Fruit fly (Drosophila melanogaster): ENCODE results near the gene Tsp96F.

dm6 chr3R:25884301-25884700, 3.1 kb upstream of the Tsp96F start:
- TF ChIP-seq CG11617 (GFP tag; optimal IDR thresholded peaks at IDR 0.05) (no peak), bab1 (GFP tag; optimal IDR thresholded peaks at IDR 0.05) (no peak), kay (GFP tag; ENCODE audit: borderline replicate concordance) (no peak), tj (GFP tag; optimal IDR thresholded peaks at IDR 0.05) (no peak), CG5204 (GFP tag; optimal IDR thresholded peaks at IDR 0.05) (no peak), CG7045 (GFP tag; optimal IDR thresholded peaks at IDR 0.05) (no peak)

Data from whole organism, adult.